In genomic region chrII:11510373-11510772, ce11 we compare ENCODE assay signal across 2 worm cellular contexts.
A peak's percentile ranks its signal among the peaks of the same experiment; 100 is the strongest.
TF ChIP-seq lines count a peak whose summit lies in the region.

Gene npr-41, plus strand, starts transcription at chrII:11510673.

TF ChIP-seq in whole organism, L1 larva, 84 proteins besides CTCF, POLR2A, EP300 and RAD21:
- peak; percentile 19 for TF ChIP-seq nhr-85 (tag; lab: Kevin White, UChicago)
- no peak for TF ChIP-seq nhr-76 (tag; optimal IDR thresholded peaks at IDR 0.05; lab: Kevin White, UChicago)
- TF ChIP-seq lin-15B (tag; optimal IDR thresholded peaks at IDR 0.05; lab: Kevin White, UChicago), result no peak

TF ChIP-seq in whole organism, L3 larva, 47 proteins besides CTCF, POLR2A, EP300 and RAD21:
- TF ChIP-seq egl-27 (tag; optimal IDR thresholded peaks at IDR 0.05; lab: Kevin White, UChicago) (no peak), nhr-25 (tag; optimal IDR thresholded peaks at IDR 0.05; lab: Kevin White, UChicago) (peak; percentile 69)
